Worm (Caenorhabditis elegans) whole organism, L1 larva: ENCODE measurements around the gene C49F5.6.

Source experiments
- C04F5.9 ChIP-seq: sonication (generic microtip); optimal IDR thresholded peaks from 2 replicates; lab custom pipeline; 2016; ENCODE audit warnings: missing genetic modification characterization, missing compliant biosample characterization
- C16A3.4 ChIP-seq: fragments of 150-350 bp; optimal IDR thresholded peaks from 2 replicates; lab custom pipeline; 2014; ENCODE audit warnings: missing biosample characterization, missing genetic modification characterization
- C34B4.2 ChIP-seq: sonication (generic microtip); optimal IDR thresholded peaks from 2 replicates; lab custom pipeline; 2017; ENCODE audit warnings: mild to moderate bottlenecking, missing genetic modification characterization, missing compliant biosample characterization
- F16B12.6 ChIP-seq: fragments of 150-350 bp; optimal IDR thresholded peaks from 2 replicates; lab custom pipeline; 2014; ENCODE audit warnings: missing biosample characterization, missing genetic modification characterization
- Y116A8C.19 ChIP-seq: sonication (generic microtip); optimal IDR thresholded peaks from 2 replicates; lab custom pipeline; 2016; ENCODE audit warnings: missing compliant biosample characterization, missing genetic modification characterization, borderline replicate concordance
- aha-1 ChIP-seq: fragments of 150-350 bp; optimal IDR thresholded peaks from 2 replicates; lab custom pipeline; 2014; ENCODE audit warnings: missing biosample characterization, missing genetic modification characterization
- alr-1 ChIP-seq: fragments of 200-800 bp; sonication (Bioruptor generic); optimal IDR thresholded peaks from 2 replicates; lab custom pipeline; 2018; ENCODE audit warnings: borderline replicate concordance, mild to moderate bottlenecking, missing genetic modification characterization, missing compliant biosample characterization
- aly-2 ChIP-seq: fragments of 150-350 bp; optimal IDR thresholded peaks from 2 replicates; lab custom pipeline; 2014; ENCODE audit warnings: missing biosample characterization, missing genetic modification characterization
- ama-1 ChIP-seq: fragments of 150-350 bp; optimal IDR thresholded peaks from 2 replicates; lab custom pipeline; 2014
- ceh-88 ChIP-seq: fragments of 200-800 bp; sonication (Bioruptor generic); IDR thresholded peaks from 2 replicates; pipeline ENCODE4 v1.3.6; 2022; ENCODE audit warnings: missing genetic modification characterization, missing compliant biosample characterization
- dpl-1 ChIP-seq, 3 experiments: fragments of 150-350 bp in 2 of 3; sonication (generic microtip) in 1 of 3; optimal IDR thresholded peaks; 2 replicates each; lab custom pipeline; 2014 to 2017; ENCODE audit warnings: missing biosample characterization in 3 of 3, missing genetic modification characterization in 3 of 3, missing genetic modification reagents in 3 of 3
- dsc-1 ChIP-seq: sonication (generic microtip); optimal IDR thresholded peaks from 2 replicates; lab custom pipeline; 2016; ENCODE audit warnings: mild to moderate bottlenecking, missing genetic modification characterization, missing compliant biosample characterization
- efl-1 ChIP-seq, 4 experiments: fragments of 150-350 bp; optimal IDR thresholded peaks in 3 of 4; peaks in 1 of 4; 1 replicate in 1 of 4; 2 replicates in 3 of 4; lab custom pipeline; 2014; ENCODE audit warnings: missing biosample characterization in 2 of 4, missing genetic modification characterization in 2 of 4, missing genetic modification reagents in 2 of 4
- efl-3 ChIP-seq: fragments of 200-800 bp; sonication (Bioruptor generic); optimal IDR thresholded peaks from 2 replicates; lab custom pipeline; 2018; ENCODE audit warnings: mild to moderate bottlenecking, missing genetic modification characterization, missing compliant biosample characterization
- egl-13 ChIP-seq: sonication (generic microtip); optimal IDR thresholded peaks from 2 replicates; lab custom pipeline; 2016; ENCODE audit warnings: missing genotype, missing genetic modification reagents, missing genetic modification characterization, missing compliant biosample characterization
- egl-27 ChIP-seq, 2 experiments: fragments of 150-350 bp in 1 of 2; sonication (generic microtip); optimal IDR thresholded peaks; 3 replicates each; lab custom pipeline; 2017 to 2018; ENCODE audit warnings: missing biosample characterization in 2 of 2, missing genetic modification characterization in 2 of 2, missing genetic modification reagents in 2 of 2
- elt-2 ChIP-seq: sonication (generic microtip); optimal IDR thresholded peaks from 2 replicates; lab custom pipeline; 2016; ENCODE audit warnings: missing genetic modification characterization, mild to moderate bottlenecking, inconsistent platforms, missing compliant biosample characterization, missing genetic modification reagents
- elt-3 ChIP-seq, 6 experiments: fragments of 150-350 bp in 1 of 6; sonication (generic microtip); optimal IDR thresholded peaks; 2 replicates each; lab custom pipeline; 2017 to 2018; ENCODE audit warnings: missing biosample characterization in 6 of 6, missing genetic modification characterization in 6 of 6, inconsistent platforms in 1 of 6
- ets-5 ChIP-seq: fragments of 200-800 bp; sonication (Bioruptor generic); IDR thresholded peaks from 2 replicates; pipeline ENCODE4 v1.3.6; 2022; ENCODE audit warnings: missing genetic modification characterization, missing compliant biosample characterization
- fkh-10 ChIP-seq: sonication (generic microtip); optimal IDR thresholded peaks from 2 replicates; lab custom pipeline; 2017; ENCODE audit warnings: missing biosample characterization, missing genetic modification reagents, missing genetic modification characterization
- fkh-4 ChIP-seq: sonication (generic microtip); optimal IDR thresholded peaks from 2 replicates; lab custom pipeline; 2016; ENCODE audit warnings: missing compliant biosample characterization, missing genetic modification characterization, borderline replicate concordance
- fos-1 ChIP-seq: fragments of 150-350 bp; optimal IDR thresholded peaks from 2 replicates; lab custom pipeline; 2014; ENCODE audit warnings: missing biosample characterization, missing genetic modification characterization
- hlh-17 ChIP-seq: fragments of 200-800 bp; sonication (Bioruptor generic); optimal IDR thresholded peaks from 2 replicates; lab custom pipeline; 2018; ENCODE audit warnings: missing genetic modification characterization, mild to moderate bottlenecking, missing compliant biosample characterization, moderate library complexity, borderline replicate concordance
- hlh-4 ChIP-seq: sonication (generic microtip); optimal IDR thresholded peaks from 2 replicates; lab custom pipeline; 2016; ENCODE audit warnings: mild to moderate bottlenecking, missing genetic modification characterization, missing compliant biosample characterization
- jun-1 ChIP-seq: fragments of 150-350 bp; optimal IDR thresholded peaks from 2 replicates; lab custom pipeline; 2014; ENCODE audit warnings: missing biosample characterization, missing genetic modification reagents, missing genetic modification characterization
- lin-13 ChIP-seq: fragments of 150-350 bp; optimal IDR thresholded peaks from 2 replicates; lab custom pipeline; 2014; ENCODE audit warnings: missing biosample characterization, missing genetic modification reagents, missing genetic modification characterization
- lin-14 ChIP-seq: fragments of 200-800 bp; sonication (Bioruptor generic); optimal IDR thresholded peaks from 2 replicates; lab custom pipeline; 2018; ENCODE audit warnings: mild to moderate bottlenecking, missing genetic modification characterization, moderate library complexity, missing compliant biosample characterization
- lin-15B ChIP-seq: fragments of 150-350 bp; sonication (generic microtip); optimal IDR thresholded peaks from 3 replicates; lab custom pipeline; 2014; ENCODE audit warnings: missing biosample characterization, missing genetic modification characterization
- lin-35 ChIP-seq, 2 experiments: fragments of 150-350 bp; optimal IDR thresholded peaks; 2 replicates each; lab custom pipeline; 2014; ENCODE audit warnings: missing biosample characterization in 2 of 2, missing genetic modification characterization in 2 of 2, missing genetic modification reagents in 2 of 2
- lin-39 ChIP-seq: fragments of 150-350 bp; optimal IDR thresholded peaks from 2 replicates; lab custom pipeline; 2014; ENCODE audit warnings: missing biosample characterization, missing genetic modification reagents, missing genetic modification characterization
- lsy-2 ChIP-seq, 2 experiments: fragments of 150-350 bp; optimal IDR thresholded peaks; 2 replicates each; lab custom pipeline; 2014; ENCODE audit warnings: missing biosample characterization in 2 of 2, missing genetic modification characterization in 2 of 2
- mab-9 ChIP-seq: fragments of 200-800 bp; sonication (Bioruptor generic); IDR thresholded peaks from 2 replicates; pipeline ENCODE4 v1.3.6; 2022; ENCODE audit warnings: missing genetic modification reagents, missing genetic modification characterization, missing compliant biosample characterization
- mdl-1 ChIP-seq, 2 experiments: fragments of 150-350 bp; optimal IDR thresholded peaks; 2 replicates each; lab custom pipeline; 2014 to 2017; ENCODE audit warnings: missing biosample characterization in 2 of 2, missing genetic modification characterization in 2 of 2, inconsistent platforms in 1 of 2
- mef-2 ChIP-seq: fragments of 150-350 bp; optimal IDR thresholded peaks from 2 replicates; lab custom pipeline; 2014; ENCODE audit warnings: missing biosample characterization, missing genetic modification characterization
- mep-1 ChIP-seq: fragments of 150-350 bp; optimal IDR thresholded peaks from 2 replicates; lab custom pipeline; 2014; ENCODE audit warnings: missing biosample characterization, missing genetic modification characterization
- nhr-12 ChIP-seq: sonication (generic microtip); optimal IDR thresholded peaks from 2 replicates; lab custom pipeline; 2017; ENCODE audit warnings: missing biosample characterization, missing genetic modification characterization
- nhr-19 ChIP-seq: fragments of 200-800 bp; sonication (Bioruptor generic); conservative IDR thresholded peaks from 2 replicates; pipeline ENCODE4 v1.3.6; 2022; ENCODE audit warnings: missing genetic modification characterization, missing compliant biosample characterization
- nhr-28 ChIP-seq: fragments of 150-350 bp; optimal IDR thresholded peaks from 2 replicates; lab custom pipeline; 2014; ENCODE audit warnings: missing biosample characterization, missing genetic modification characterization
- nhr-77 ChIP-seq: fragments of 150-350 bp; optimal IDR thresholded peaks from 2 replicates; lab custom pipeline; 2014; ENCODE audit warnings: missing biosample characterization, missing genetic modification characterization
- nhr-84 ChIP-seq: sonication (generic microtip); optimal IDR thresholded peaks from 2 replicates; lab custom pipeline; 2017; ENCODE audit warnings: missing biosample characterization, missing genetic modification characterization
- nhr-85 ChIP-seq: sonication (generic microtip); peaks from one replicate; lab custom pipeline; 2016; ENCODE audit warnings: missing genetic modification characterization, inconsistent platforms, missing compliant biosample characterization
- pag-3 ChIP-seq: sonication (generic microtip); optimal IDR thresholded peaks from 2 replicates; lab custom pipeline; 2017; ENCODE audit warnings: missing genetic modification characterization, mild to moderate bottlenecking, missing compliant biosample characterization, antibody characterized with exemption, borderline replicate concordance; ENCODE audit not compliant: insufficient read depth
- pqm-1 ChIP-seq: sonication (generic microtip); optimal IDR thresholded peaks from 3 replicates; lab custom pipeline; 2017; ENCODE audit warnings: missing biosample characterization, missing genetic modification characterization
- snpc-4 ChIP-seq: fragments of 150-350 bp; optimal IDR thresholded peaks from 2 replicates; lab custom pipeline; 2014; ENCODE audit warnings: missing biosample characterization, missing genetic modification characterization
- snu-23 ChIP-seq: sonication (generic microtip); optimal IDR thresholded peaks from 2 replicates; lab custom pipeline; 2016; ENCODE audit warnings: missing genetic modification characterization, missing compliant biosample characterization
- sox-4 ChIP-seq: sonication (generic microtip); optimal IDR thresholded peaks from 2 replicates; lab custom pipeline; 2016; ENCODE audit warnings: missing genetic modification characterization, missing compliant biosample characterization
- sptf-1 ChIP-seq: fragments of 150-350 bp; optimal IDR thresholded peaks from 2 replicates; lab custom pipeline; 2014; ENCODE audit warnings: missing biosample characterization, missing genetic modification characterization
- tbx-2 ChIP-seq: sonication (generic microtip); optimal IDR thresholded peaks from 2 replicates; lab custom pipeline; 2016; ENCODE audit warnings: missing genetic modification characterization, missing compliant biosample characterization
- tlp-1 ChIP-seq: fragments of 150-350 bp; optimal IDR thresholded peaks from 2 replicates; lab custom pipeline; 2014; ENCODE audit warnings: missing biosample characterization, missing genetic modification characterization
- unc-130 ChIP-seq: fragments of 150-350 bp; optimal IDR thresholded peaks from 2 replicates; lab custom pipeline; 2017; ENCODE audit warnings: missing biosample characterization, missing genetic modification characterization, inconsistent platforms
- unc-62 ChIP-seq: fragments of 150-350 bp; optimal IDR thresholded peaks from 2 replicates; lab custom pipeline; 2014; ENCODE audit warnings: missing biosample characterization, missing genetic modification reagents, missing genetic modification characterization
- unc-86 ChIP-seq: sonication (generic microtip); optimal IDR thresholded peaks from 2 replicates; lab custom pipeline; 2016; ENCODE audit warnings: missing genetic modification characterization, missing compliant biosample characterization
- vab-15 ChIP-seq: sonication (generic microtip); optimal IDR thresholded peaks from 2 replicates; lab custom pipeline; 2017; ENCODE audit warnings: missing genotype, mild to moderate bottlenecking, missing genetic modification characterization, missing compliant biosample characterization
- zag-1 ChIP-seq: fragments of 150-350 bp; optimal IDR thresholded peaks from 2 replicates; lab custom pipeline; 2014; ENCODE audit warnings: missing biosample characterization, missing genetic modification characterization

The C49F5.6 gene

DNA sequence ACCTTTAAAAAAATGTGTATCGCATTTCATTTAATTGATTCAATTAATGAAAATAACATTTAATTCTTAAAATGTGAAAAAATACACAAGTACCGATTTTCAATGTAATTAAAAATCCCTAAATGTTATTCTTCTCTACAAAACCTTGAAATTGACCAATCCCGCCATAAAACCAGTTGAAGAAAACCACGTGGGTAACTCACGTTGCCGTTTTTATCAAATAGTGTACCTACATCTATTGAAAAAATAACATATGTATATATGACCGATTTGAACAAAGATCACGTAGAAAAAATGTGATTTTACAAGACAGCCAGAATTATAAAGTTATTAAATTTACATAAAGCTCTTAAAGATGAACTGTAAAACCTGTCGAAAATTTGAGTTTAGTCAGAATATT is 23.0 kb upstream of the C49F5.6 start (continued):
- TF ChIP-seq hlh-17 (GFP tag; lab: Kevin White, UChicago) (no peak), lin-39 (tag; lab: Kevin White, UChicago) (no peak), lin-14 (GFP tag; lab: Kevin White, UChicago) (peak; percentile 53), tbx-2 (peak; percentile 24), egl-27 (tag; optimal IDR thresholded peaks at IDR 0.05; lab: Kevin White, UChicago) (no peak), aha-1 (no peak), sptf-1 (tag; lab: Kevin White, UChicago) (no peak), F16B12.6 (tag; lab: Kevin White, UChicago) (no peak), nhr-77 (no peak), nhr-19 (GFP tag; lab: Robert Waterston, UW) (peak; percentile 10), elt-2 (no peak), efl-3 (GFP tag; lab: Kevin White, UChicago) (no peak), lin-15B (tag; lab: Kevin White, UChicago) (no peak), ets-5 (GFP tag; lab: Robert Waterston, UW) (no peak), C04F5.9 (tag; lab: Kevin White, UChicago) (no peak), nhr-28 (tag; lab: Kevin White, UChicago) (no peak), unc-86 (tag; lab: Kevin White, UChicago) (no peak), vab-15 (no peak), pag-3 (tag; lab: Kevin White, UChicago) (no peak), tlp-1 (tag; lab: Kevin White, UChicago) (no peak), aly-2 (tag; lab: Kevin White, UChicago) (no peak), elt-3 (tag; optimal IDR thresholded peaks at IDR 0.05; lab: Kevin White, UChicago) (peak in 2 of 6 experiments; percentile 22 to 81), C16A3.4 (no peak), mep-1 (tag; lab: Kevin White, UChicago) (no peak), ama-1 (lab: Kevin White, UChicago) (no peak), dpl-1 (GFP tag; optimal IDR thresholded peaks at IDR 0.05; lab: Kevin White, UChicago) (no peak), egl-13 (no peak), fkh-4 (tag; lab: Kevin White, UChicago) (no peak), alr-1 (tag; lab: Kevin White, UChicago) (no peak), mab-9 (GFP tag; lab: Robert Waterston, UW) (no peak), efl-1 (optimal IDR thresholded peaks at IDR 0.05; lab: Kevin White, UChicago) (no peak), efl-1 (GFP tag; optimal IDR thresholded peaks at IDR 0.05 in 1 of 2; lab: Kevin White, UChicago) (no peak), pqm-1 (tag; lab: Kevin White, UChicago) (no peak), C34B4.2 (tag; lab: Kevin White, UChicago) (no peak), snpc-4 (no peak), ceh-88 (GFP tag; lab: Robert Waterston, UW) (no peak), unc-130 (no peak), zag-1 (no peak), fkh-10 (GFP tag; lab: Kevin White, UChicago) (no peak), nhr-84 (no peak), nhr-85 (tag; lab: Kevin White, UChicago) (peak; percentile 84), jun-1 (tag; lab: Kevin White, UChicago) (no peak), mef-2 (tag; lab: Kevin White, UChicago) (no peak), mdl-1 (tag; optimal IDR thresholded peaks at IDR 0.05; lab: Kevin White, UChicago) (peak in 1 of 2 experiments; percentile 1), nhr-12 (no peak), sox-4 (tag; lab: Kevin White, UChicago) (no peak), lin-13 (GFP tag; lab: Kevin White, UChicago) (no peak), lin-35 (GFP tag; optimal IDR thresholded peaks at IDR 0.05; lab: Kevin White, UChicago) (peak in 1 of 2 experiments; percentile 40), hlh-4 (tag; lab: Kevin White, UChicago) (no peak), dsc-1 (no peak), fos-1 (tag; lab: Kevin White, UChicago) (no peak), snu-23 (GFP tag; lab: Kevin White, UChicago) (peak; percentile 13), lsy-2 (tag; optimal IDR thresholded peaks at IDR 0.05; lab: Kevin White, UChicago) (no peak), unc-62 (no peak), Y116A8C.19 (tag; lab: Kevin White, UChicago) (no peak)
